Worm (Caenorhabditis elegans) whole organism, L3 larva: ENCODE results near the gene col-146.

ENCODE experiments used
- R02D3.7 ChIP-seq: fragments of 150-350 bp; optimal IDR thresholded peaks from 2 replicates; lab custom pipeline; 2014; ENCODE audit warnings: missing biosample characterization, missing genetic modification characterization
- ZK546.5 ChIP-seq: sonication (generic microtip); optimal IDR thresholded peaks from 2 replicates; lab custom pipeline; 2017; ENCODE audit warnings: missing biosample characterization, missing genetic modification characterization
- aly-2 ChIP-seq: fragments of 150-350 bp; optimal IDR thresholded peaks from 2 replicates; lab custom pipeline; 2014; ENCODE audit warnings: missing biosample characterization, missing genetic modification characterization
- ceh-16 ChIP-seq: sonication (generic microtip); optimal IDR thresholded peaks from 2 replicates; lab custom pipeline; 2017; ENCODE audit warnings: missing biosample characterization, missing genetic modification characterization
- ceh-28 ChIP-seq: fragments of 150-350 bp; optimal IDR thresholded peaks from 2 replicates; lab custom pipeline; 2014; ENCODE audit warnings: missing biosample characterization, missing genetic modification reagents, missing genetic modification characterization
- ceh-82 ChIP-seq: fragments of 150-350 bp; optimal IDR thresholded peaks from 2 replicates; lab custom pipeline; 2014; ENCODE audit warnings: missing biosample characterization, missing genetic modification characterization
- ceh-9 ChIP-seq: sonication (generic microtip); optimal IDR thresholded peaks from 2 replicates; lab custom pipeline; 2018; ENCODE audit warnings: missing biosample characterization, missing genetic modification characterization
- egl-27 ChIP-seq: sonication (generic microtip); optimal IDR thresholded peaks from 4 replicates; lab custom pipeline; 2017; ENCODE audit warnings: missing biosample characterization, missing genetic modification reagents, missing genetic modification characterization
- egl-5 ChIP-seq: fragments of 150-350 bp; optimal IDR thresholded peaks from 2 replicates; lab custom pipeline; 2017; ENCODE audit warnings: missing biosample characterization, missing genetic modification reagents, missing genetic modification characterization, inconsistent platforms
- elt-1 ChIP-seq: fragments of 150-350 bp; optimal IDR thresholded peaks from 2 replicates; lab custom pipeline; 2014; ENCODE audit warnings: missing biosample characterization, missing genetic modification characterization
- elt-2 ChIP-seq: sonication (generic microtip); optimal IDR thresholded peaks from 2 replicates; lab custom pipeline; 2016; ENCODE audit warnings: missing genetic modification reagents, mild to moderate bottlenecking, missing genetic modification characterization, missing compliant biosample characterization
- elt-3 ChIP-seq, 3 experiments: fragments of 150-350 bp in 1 of 3; sonication (generic microtip) in 2 of 3; optimal IDR thresholded peaks; 2 replicates in 2 of 3; 4 replicates in 1 of 3; lab custom pipeline; 2014 to 2017; ENCODE audit warnings: missing biosample characterization in 3 of 3, missing genetic modification characterization in 3 of 3
- eor-1 ChIP-seq, 2 experiments: fragments of 150-350 bp; optimal IDR thresholded peaks; 2 replicates each; lab custom pipeline; 2014 to 2018; ENCODE audit warnings: missing biosample characterization in 2 of 2, missing genetic modification characterization in 2 of 2
- fkh-2 ChIP-seq: fragments of 150-350 bp; optimal IDR thresholded peaks from 2 replicates; lab custom pipeline; 2014; ENCODE audit warnings: missing biosample characterization, missing genetic modification reagents, missing genetic modification characterization
- fos-1 ChIP-seq: fragments of 150-350 bp; optimal IDR thresholded peaks from 2 replicates; lab custom pipeline; 2014; ENCODE audit warnings: missing biosample characterization, missing genetic modification characterization
- hmg-11 ChIP-seq: sonication (generic microtip); optimal IDR thresholded peaks from 2 replicates; lab custom pipeline; 2016; ENCODE audit warnings: missing genetic modification characterization, missing compliant biosample characterization
- jun-1 ChIP-seq: fragments of 150-350 bp; optimal IDR thresholded peaks from 2 replicates; lab custom pipeline; 2014; ENCODE audit warnings: missing biosample characterization, missing genetic modification reagents, missing genetic modification characterization
- lin-15B ChIP-seq: fragments of 150-350 bp; optimal IDR thresholded peaks from 2 replicates; lab custom pipeline; 2014; ENCODE audit warnings: missing biosample characterization, missing genetic modification characterization
- lsy-12 ChIP-seq: sonication (generic microtip); optimal IDR thresholded peaks from 2 replicates; lab custom pipeline; 2016; ENCODE audit warnings: mild to moderate bottlenecking, missing genetic modification characterization, missing compliant biosample characterization
- mml-1 ChIP-seq: fragments of 150-350 bp; sonication (generic microtip); optimal IDR thresholded peaks from 3 replicates; lab custom pipeline; 2014; ENCODE audit warnings: missing biosample characterization, missing genetic modification characterization
- nfya-1 ChIP-seq: sonication (generic microtip); optimal IDR thresholded peaks from 2 replicates; lab custom pipeline; 2017; ENCODE audit warnings: missing genetic modification characterization, mild to moderate bottlenecking, missing compliant biosample characterization, antibody characterized with exemption, moderate library complexity; ENCODE audit not compliant: insufficient read depth
- nhr-11 ChIP-seq: fragments of 150-350 bp; optimal IDR thresholded peaks from 2 replicates; lab custom pipeline; 2014; ENCODE audit warnings: missing biosample characterization, missing genetic modification characterization
- nhr-12 ChIP-seq: fragments of 150-350 bp; optimal IDR thresholded peaks from 2 replicates; lab custom pipeline; 2014; ENCODE audit warnings: missing biosample characterization, missing genetic modification characterization
- nhr-23 ChIP-seq: fragments of 150-350 bp; optimal IDR thresholded peaks from 2 replicates; lab custom pipeline; 2014; ENCODE audit warnings: missing biosample characterization, missing genetic modification reagents, missing genetic modification characterization
- nhr-237 ChIP-seq: fragments of 150-350 bp; optimal IDR thresholded peaks from 2 replicates; lab custom pipeline; 2014; ENCODE audit warnings: missing biosample characterization, missing genetic modification characterization
- nhr-25 ChIP-seq: sonication (generic microtip); optimal IDR thresholded peaks from 2 replicates; lab custom pipeline; 2017; ENCODE audit warnings: missing biosample characterization, missing genetic modification characterization
- nhr-28 ChIP-seq: fragments of 150-350 bp; optimal IDR thresholded peaks from 2 replicates; lab custom pipeline; 2014; ENCODE audit warnings: missing biosample characterization, missing genetic modification characterization
- nhr-43 ChIP-seq: sonication (generic microtip); optimal IDR thresholded peaks from 2 replicates; lab custom pipeline; 2016; ENCODE audit warnings: mild to moderate bottlenecking, missing genetic modification characterization, missing compliant biosample characterization; ENCODE audit not compliant: poor library complexity, severe bottlenecking
- nhr-76 ChIP-seq: fragments of 150-350 bp; sonication (generic microtip); optimal IDR thresholded peaks from 5 replicates; lab custom pipeline; 2014; ENCODE audit warnings: missing biosample characterization, missing genetic modification characterization
- nhr-77 ChIP-seq: fragments of 150-350 bp; optimal IDR thresholded peaks from 2 replicates; lab custom pipeline; 2014; ENCODE audit warnings: missing biosample characterization, missing genetic modification characterization
- pqm-1 ChIP-seq: fragments of 150-350 bp; optimal IDR thresholded peaks from 2 replicates; lab custom pipeline; 2017; ENCODE audit warnings: missing biosample characterization, missing genetic modification characterization, inconsistent platforms
- sea-2 ChIP-seq: fragments of 150-350 bp; sonication (generic microtip); optimal IDR thresholded peaks from 4 replicates; lab custom pipeline; 2014; ENCODE audit warnings: missing biosample characterization, missing genetic modification reagents, missing genetic modification characterization
- skn-1 ChIP-seq: fragments of 150-350 bp; optimal IDR thresholded peaks from 2 replicates; lab custom pipeline; 2014; ENCODE audit warnings: missing biosample characterization, missing genetic modification characterization
- snpc-4 ChIP-seq: fragments of 150-350 bp; optimal IDR thresholded peaks from 2 replicates; lab custom pipeline; 2014; ENCODE audit warnings: missing biosample characterization, missing genetic modification characterization
- unc-39 ChIP-seq: sonication (generic microtip); optimal IDR thresholded peaks from 4 replicates; lab custom pipeline; 2017; ENCODE audit warnings: missing biosample characterization, missing genetic modification characterization
- zag-1 ChIP-seq: fragments of 150-350 bp; optimal IDR thresholded peaks from 2 replicates; lab custom pipeline; 2014; ENCODE audit warnings: missing biosample characterization, missing genetic modification characterization
- ztf-11 ChIP-seq: fragments of 150-350 bp; optimal IDR thresholded peaks from 2 replicates; lab custom pipeline; 2014; ENCODE audit warnings: missing biosample characterization, missing genetic modification characterization
- ztf-4 ChIP-seq: fragments of 150-350 bp; optimal IDR thresholded peaks from 2 replicates; lab custom pipeline; 2014; ENCODE audit warnings: missing biosample characterization, missing genetic modification characterization

The col-146 gene

ce11 chrV:9645507-9645906 is 15.8 kb downstream of the col-146 start, which contains the start of the genes atl-1 and hcp-2:
TSS of gene atl-1 (minus strand) at chrV:9645595.
TSS of gene hcp-2 (plus strand) at chrV:9645859.
- TF ChIP-seq egl-5 (tag; lab: Kevin White, UChicago) (no peak), nhr-25 (tag; lab: Kevin White, UChicago) (no peak), fos-1 (tag; lab: Kevin White, UChicago) (no peak), mml-1 (tag; lab: Kevin White, UChicago) (no peak), unc-39 (tag; lab: Kevin White, UChicago) (no peak), ZK546.5 (tag; lab: Kevin White, UChicago) (no peak), egl-27 (tag; lab: Kevin White, UChicago) (no peak), R02D3.7 (tag; lab: Kevin White, UChicago) (no peak), elt-3 (tag; optimal IDR thresholded peaks at IDR 0.05; lab: Kevin White, UChicago) (no peak), ceh-16 (tag; lab: Kevin White, UChicago) (no peak), ceh-9 (no peak), snpc-4 (tag; lab: Kevin White, UChicago) (no peak), elt-2 (no peak), lsy-12 (tag; lab: Kevin White, UChicago) (no peak), ztf-4 (no peak), aly-2 (no peak)

DNA sequence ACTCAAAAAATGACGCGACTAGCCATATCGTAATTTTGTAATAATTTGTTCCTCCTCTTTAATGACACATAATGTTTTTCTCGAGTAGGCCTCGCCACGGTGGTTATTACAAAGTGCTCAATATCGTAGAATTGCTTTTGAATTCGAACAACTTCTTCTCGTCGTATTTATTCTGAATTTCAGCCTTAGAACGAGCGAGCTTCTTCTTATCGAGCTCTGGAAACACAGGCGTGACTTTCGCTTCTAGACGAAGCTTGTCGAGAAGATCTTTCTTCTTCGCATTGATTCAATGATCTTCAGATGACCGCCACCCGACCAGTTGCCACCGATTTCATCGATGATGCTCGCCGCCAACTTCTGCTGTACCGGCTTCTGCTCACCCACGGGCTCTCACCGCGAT is 21.6 kb downstream of the col-146 start, which contains the start of gene T06E4.21:
Gene T06E4.21 (plus strand): TSS at position 301 of the 400 bp plus-strand sequence.
- no peak for TF ChIP-seq nfya-1 (tag; lab: Kevin White, UChicago)
- TF ChIP-seq elt-1 (tag; lab: Kevin White, UChicago), result no peak
- no peak for TF ChIP-seq fos-1 (tag; lab: Kevin White, UChicago)
- TF ChIP-seq nhr-12, result no peak
- no peak for TF ChIP-seq nhr-237 (tag; lab: Kevin White, UChicago)
- TF ChIP-seq fkh-2 (tag; lab: Kevin White, UChicago), result no peak
- TF ChIP-seq hmg-11 (tag; lab: Kevin White, UChicago), result no peak
- no peak for TF ChIP-seq unc-39 (tag; lab: Kevin White, UChicago)
- no peak for TF ChIP-seq pqm-1 (tag; lab: Kevin White, UChicago)
- TF ChIP-seq nhr-76 (tag; lab: Kevin White, UChicago), result no peak
- no peak for TF ChIP-seq zag-1 (tag; lab: Kevin White, UChicago)
- no peak for TF ChIP-seq snpc-4 (tag; lab: Kevin White, UChicago)
- no peak for TF ChIP-seq jun-1 (tag; lab: Kevin White, UChicago)
- no peak for TF ChIP-seq skn-1
- TF ChIP-seq nhr-77 (tag; lab: Kevin White, UChicago), result no peak
- TF ChIP-seq nhr-11 (tag; lab: Kevin White, UChicago), result no peak
- no peak for TF ChIP-seq sea-2

ce11 chrV:9654154-9654805 is 24.5 kb downstream of the col-146 start, which contains the start of gene cyp-29A4:
TSS of gene cyp-29A4 (plus strand) at chrV:9654755.
- TF ChIP-seq zag-1 (tag; lab: Kevin White, UChicago) (no peak), ceh-28 (tag; lab: Kevin White, UChicago) (no peak), elt-3 (tag; optimal IDR thresholded peaks at IDR 0.05; lab: Kevin White, UChicago) (peak; percentile 28 to 93 (median 71)), nhr-23 (tag; lab: Kevin White, UChicago) (peak; percentile 73), ceh-82 (no peak), nhr-43 (tag; lab: Kevin White, UChicago) (peak; percentile 74), mml-1 (tag; lab: Kevin White, UChicago) (no peak)

- TF ChIP-seq eor-1 (tag; optimal IDR thresholded peaks at IDR 0.05; lab: Kevin White, UChicago), result no peak
- no peak for TF ChIP-seq nhr-28
- no peak for TF ChIP-seq ceh-16 (tag; lab: Kevin White, UChicago)
- TF ChIP-seq lin-15B (tag; lab: Kevin White, UChicago), result no peak
- TF ChIP-seq nhr-237 (tag; lab: Kevin White, UChicago), result no peak
- no peak for TF ChIP-seq ceh-82
- no peak for TF ChIP-seq unc-39 (tag; lab: Kevin White, UChicago)
- TF ChIP-seq mml-1 (tag; lab: Kevin White, UChicago), result no peak
- TF ChIP-seq egl-5 (tag; lab: Kevin White, UChicago), result no peak
- TF ChIP-seq nhr-77 (tag; lab: Kevin White, UChicago), result no peak
- TF ChIP-seq pqm-1 (tag; lab: Kevin White, UChicago), result no peak
- TF ChIP-seq ztf-11 (tag; lab: Kevin White, UChicago), result no peak
- TF ChIP-seq ceh-9, result no peak
- no peak for TF ChIP-seq nhr-12
- no peak for TF ChIP-seq lsy-12 (tag; lab: Kevin White, UChicago)
- no peak for TF ChIP-seq egl-27 (tag; lab: Kevin White, UChicago)
Measured at ce11 chrV:9661514-9661913, 31.8 kb downstream of the col-146 start, which contains the start of gene pitr-4. TSS of gene pitr-4 (minus strand) at chrV:9661614.
